Worm (Caenorhabditis elegans): ENCODE measurements around the gene nep-24.

ce11 chrIV:16946746-16947145, 22.6 kb downstream of the nep-24 start, which contains the start of the genes Y116A8C.9 and arf-6:
- TF ChIP-seq cog-1 (tag; optimal IDR thresholded peaks at IDR 0.05) (peak; percentile 1), med-1 (GFP tag; optimal IDR thresholded peaks at IDR 0.05; ENCODE audit: insufficient read depth) (peak; percentile 84), ztf-29 (GFP tag; IDR thresholded peaks at IDR 0.05) (no peak), ref-1 (GFP tag; conservative IDR thresholded peaks at IDR 0.05) (no peak), klf-2 (GFP tag; conservative IDR thresholded peaks at IDR 0.05) (peak; percentile 77; the same call in 1 of the 2 replicates), flt-1 (GFP tag; IDR thresholded peaks at IDR 0.05) (peak; percentile 81)

Data from whole organism, midembryonic.